Worm (Caenorhabditis elegans) whole organism, young adult: Measurements from ENCODE around the gene sma-1.

Experiments
- B0336.3 ChIP-seq: fragments of 200-800 bp; sonication (Bioruptor generic); IDR thresholded peaks from 2 replicates; pipeline ENCODE4 v1.3.6; 2022; ENCODE audit warnings: missing genetic modification characterization, missing compliant biosample characterization
- F10E7.11 ChIP-seq: sonication (generic microtip); optimal IDR thresholded peaks from 2 replicates; lab custom pipeline; 2017; ENCODE audit warnings: mild to moderate bottlenecking, missing genetic modification characterization, moderate library complexity, missing compliant biosample characterization
- F23B12.7 ChIP-seq: sonication (generic microtip); optimal IDR thresholded peaks from 2 replicates; lab custom pipeline; 2017; ENCODE audit warnings: missing genetic modification characterization, mild to moderate bottlenecking, missing compliant biosample characterization, antibody characterized with exemption, moderate library complexity; ENCODE audit not compliant: insufficient read depth
- F37B4.10 ChIP-seq: fragments of 200-800 bp; sonication (Bioruptor generic); IDR thresholded peaks from 2 replicates; pipeline ENCODE4 v1.3.6; 2022; ENCODE audit warnings: missing genetic modification characterization, missing compliant biosample characterization
- K11D2.4 ChIP-seq: fragments of 200-800 bp; sonication (Bioruptor generic); IDR thresholded peaks from 2 replicates; pipeline ENCODE4 v1.3.6; 2022; ENCODE audit warnings: missing genetic modification reagents, missing genetic modification characterization, missing compliant biosample characterization
- T07F8.4 ChIP-seq: sonication (generic microtip); optimal IDR thresholded peaks from 2 replicates; lab custom pipeline; 2016; ENCODE audit warnings: mild to moderate bottlenecking, missing genetic modification characterization, moderate library complexity, missing compliant biosample characterization
- Y53G8AR.9 ChIP-seq: fragments of 200-800 bp; sonication (Bioruptor generic); conservative IDR thresholded peaks from 2 replicates; pipeline ENCODE4 v1.3.6; 2022; ENCODE audit warnings: missing genetic modification reagents, missing genetic modification characterization, missing compliant biosample characterization
- Y79H2A.3 ChIP-seq: fragments of 200-800 bp; sonication (Bioruptor generic); conservative IDR thresholded peaks from 2 replicates; pipeline ENCODE4 v1.3.6; 2022; ENCODE audit warnings: missing genetic modification reagents, missing genetic modification characterization, missing compliant biosample characterization
- ZK185.1 ChIP-seq: sonication (generic microtip); optimal IDR thresholded peaks from 2 replicates; lab custom pipeline; 2016; ENCODE audit warnings: mild to moderate bottlenecking, missing genetic modification characterization, missing compliant biosample characterization; ENCODE audit not compliant: poor library complexity, severe bottlenecking
- aptf-2 ChIP-seq: fragments of 200-800 bp; sonication (Bioruptor generic); conservative IDR thresholded peaks from 2 replicates; pipeline ENCODE4 v1.3.6; 2022; ENCODE audit warnings: missing genetic modification reagents, missing genetic modification characterization, missing compliant biosample characterization
- aptf-3 ChIP-seq: fragments of 200-800 bp; sonication (Bioruptor generic); IDR thresholded peaks from 2 replicates; pipeline ENCODE4 v1.3.6; 2022; ENCODE audit warnings: missing genetic modification characterization, missing compliant biosample characterization
- atf-7 ChIP-seq: sonication (generic microtip); optimal IDR thresholded peaks from 2 replicates; lab custom pipeline; 2017; ENCODE audit warnings: mild to moderate bottlenecking, missing genetic modification characterization, missing compliant biosample characterization
- bed-2 ChIP-seq: fragments of 200-800 bp; sonication (Bioruptor generic); IDR thresholded peaks from 2 replicates; pipeline ENCODE4 v1.3.6; 2022; ENCODE audit warnings: missing genetic modification reagents, missing genetic modification characterization, missing compliant biosample characterization
- cebp-1 ChIP-seq, 2 experiments: fragments of 200-800 bp in 1 of 2; sonication (Bioruptor generic) in 1 of 2; sonication (generic microtip) in 1 of 2; IDR thresholded peaks in 1 of 2; optimal IDR thresholded peaks in 1 of 2; 2 replicates each; pipeline versions ENCODE4 v1.3.6 to Lab custom; 2017 to 2022; ENCODE audit warnings: missing compliant biosample characterization in 2 of 2, missing genetic modification characterization in 2 of 2, mild to moderate bottlenecking in 1 of 2, missing genetic modification reagents in 1 of 2, moderate library complexity in 1 of 2
- ceh-58 ChIP-seq: fragments of 200-800 bp; sonication (Bioruptor generic); IDR thresholded peaks from 2 replicates; pipeline ENCODE4 v1.3.6; 2022; ENCODE audit warnings: missing genetic modification characterization, missing compliant biosample characterization
- ceh-79 ChIP-seq: sonication (generic microtip); optimal IDR thresholded peaks from 2 replicates; lab custom pipeline; 2017; ENCODE audit warnings: mild to moderate bottlenecking, missing genetic modification characterization, missing compliant biosample characterization
- ceh-91 ChIP-seq: fragments of 200-800 bp; sonication (Bioruptor generic); IDR thresholded peaks from 2 replicates; pipeline ENCODE4 v1.3.6; 2022; ENCODE audit warnings: missing genetic modification reagents, missing genetic modification characterization, missing compliant biosample characterization
- chd-7 ChIP-seq: sonication (generic microtip); optimal IDR thresholded peaks from 2 replicates; lab custom pipeline; 2016; ENCODE audit warnings: mild to moderate bottlenecking, missing genetic modification characterization, moderate library complexity, missing compliant biosample characterization
- dox-1 ChIP-seq: fragments of 200-800 bp; sonication (Bioruptor generic); IDR thresholded peaks from 2 replicates; pipeline ENCODE4 v1.3.6; 2022; ENCODE audit warnings: missing genetic modification reagents, missing genetic modification characterization, missing compliant biosample characterization
- dpl-1 ChIP-seq: fragments of 150-350 bp; optimal IDR thresholded peaks from 2 replicates; lab custom pipeline; 2014; ENCODE audit warnings: missing biosample characterization, missing genetic modification reagents, missing genetic modification characterization
- egl-44 ChIP-seq: fragments of 200-800 bp; sonication (Bioruptor generic); IDR thresholded peaks from 2 replicates; pipeline ENCODE4 v1.3.6; 2022; ENCODE audit warnings: missing genetic modification reagents, missing genetic modification characterization, missing compliant biosample characterization
- gei-17 ChIP-seq: fragments of 200-800 bp; sonication (Bioruptor generic); optimal IDR thresholded peaks from 2 replicates; lab custom pipeline; 2018; ENCODE audit warnings: mild to moderate bottlenecking, missing genetic modification characterization, missing compliant biosample characterization
- hmg-1.2 ChIP-seq: fragments of 200-800 bp; sonication (Bioruptor generic); IDR thresholded peaks from 2 replicates; pipeline ENCODE4 v1.3.6; 2022; ENCODE audit warnings: missing genetic modification reagents, missing genetic modification characterization, missing compliant biosample characterization
- let-607 ChIP-seq, 2 experiments: fragments of 200-800 bp in 1 of 2; sonication (Bioruptor generic) in 1 of 2; sonication (generic microtip) in 1 of 2; optimal IDR thresholded peaks; 2 replicates each; lab custom pipeline; 2016 to 2018; ENCODE audit warnings: mild to moderate bottlenecking in 2 of 2, missing compliant biosample characterization in 2 of 2, missing genetic modification characterization in 2 of 2, moderate library complexity in 2 of 2, missing genotype in 1 of 2
- lin-35 ChIP-seq, 3 experiments: fragments of 150-350 bp in 2 of 3; sonication (generic microtip) in 1 of 3; optimal IDR thresholded peaks; 2 replicates each; lab custom pipeline; 2014 to 2018; ENCODE audit warnings: missing biosample characterization in 3 of 3, missing genetic modification characterization in 3 of 3, missing genetic modification reagents in 3 of 3
- lin-40 ChIP-seq: sonication (generic microtip); optimal IDR thresholded peaks from 2 replicates; lab custom pipeline; 2016; ENCODE audit warnings: missing genetic modification characterization, mild to moderate bottlenecking, missing compliant biosample characterization, missing genotype, missing genetic modification reagents
- lsl-1 ChIP-seq: fragments of 200-800 bp; sonication (Bioruptor generic); optimal IDR thresholded peaks from 2 replicates; lab custom pipeline; 2018; ENCODE audit warnings: mild to moderate bottlenecking, missing genetic modification characterization, moderate library complexity, missing compliant biosample characterization
- lsy-27 ChIP-seq: sonication (generic microtip); optimal IDR thresholded peaks from 2 replicates; lab custom pipeline; 2017; ENCODE audit warnings: missing genetic modification characterization, mild to moderate bottlenecking, missing compliant biosample characterization, antibody characterized with exemption, missing genotype, borderline replicate concordance; ENCODE audit not compliant: insufficient read depth
- madf-10 ChIP-seq: sonication (generic microtip); optimal IDR thresholded peaks from 2 replicates; lab custom pipeline; 2016; ENCODE audit warnings: mild to moderate bottlenecking, missing genetic modification characterization, missing compliant biosample characterization
- madf-8 ChIP-seq: fragments of 200-800 bp; sonication (Bioruptor generic); conservative IDR thresholded peaks from 2 replicates; pipeline ENCODE4 v1.3.6; 2022; ENCODE audit warnings: missing genetic modification reagents, missing genetic modification characterization, missing compliant biosample characterization
- mes-4 ChIP-seq: sonication (generic microtip); optimal IDR thresholded peaks from 2 replicates; lab custom pipeline; 2016; ENCODE audit warnings: missing genotype, missing genetic modification characterization, missing compliant biosample characterization
- mxl-1 ChIP-seq: sonication (generic microtip); optimal IDR thresholded peaks from 2 replicates; lab custom pipeline; 2016; ENCODE audit warnings: missing genetic modification characterization, missing compliant biosample characterization
- nfya-2 ChIP-seq: fragments of 200-800 bp; sonication (Bioruptor generic); IDR thresholded peaks from 2 replicates; pipeline ENCODE4 v1.3.6; 2022; ENCODE audit warnings: missing genetic modification reagents, missing genetic modification characterization, missing compliant biosample characterization
- nhr-120 ChIP-seq: fragments of 200-800 bp; sonication (Bioruptor generic); IDR thresholded peaks from 2 replicates; pipeline ENCODE4 v1.3.6; 2022; ENCODE audit warnings: missing genetic modification characterization, missing compliant biosample characterization
- pbrm-1 ChIP-seq: fragments of 200-800 bp; sonication (Bioruptor generic); IDR thresholded peaks from 2 replicates; pipeline ENCODE4 v1.3.6; 2022; ENCODE audit warnings: missing genetic modification reagents, missing genetic modification characterization, missing compliant biosample characterization
- pha-4 ChIP-seq: fragments of 150-350 bp; sonication (generic microtip); optimal IDR thresholded peaks from 2 replicates; lab custom pipeline; 2014; ENCODE audit warnings: missing biosample characterization, missing genetic modification reagents, missing genetic modification characterization
- rpc-1 ChIP-seq, 2 experiments: fragments of 150-350 bp in 1 of 2; sonication (generic microtip) in 1 of 2; optimal IDR thresholded peaks; 2 replicates each; lab custom pipeline; 2014 to 2018; ENCODE audit warnings: missing biosample characterization in 1 of 2, missing genetic modification characterization in 1 of 2, missing genetic modification reagents in 1 of 2, missing genotype in 1 of 2
- sdz-38 ChIP-seq: sonication (generic microtip); optimal IDR thresholded peaks from 2 replicates; lab custom pipeline; 2016; ENCODE audit warnings: missing genotype, missing genetic modification characterization, missing compliant biosample characterization
- sea-2 ChIP-seq: fragments of 200-800 bp; sonication (Bioruptor generic); IDR thresholded peaks from 2 replicates; pipeline ENCODE4 v1.3.6; 2022; ENCODE audit warnings: missing genetic modification characterization, missing compliant biosample characterization
- snpc-4 ChIP-seq, 5 experiments: fragments of 150-350 bp in 1 of 5; sonication (generic microtip) in 4 of 5; optimal IDR thresholded peaks; 2 replicates each; lab custom pipeline; 2014 to 2018; ENCODE audit warnings: missing genetic modification characterization in 5 of 5, missing biosample characterization in 3 of 5, antibody characterized with exemption in 2 of 5, mild to moderate bottlenecking in 2 of 5, missing compliant biosample characterization in 2 of 5, missing genotype in 2 of 5, moderate library complexity in 2 of 5, missing genetic modification reagents in 1 of 5
- tbp1 ChIP-seq: fragments of 200-800 bp; sonication (Bioruptor generic); optimal IDR thresholded peaks from 2 replicates; lab custom pipeline; 2018; ENCODE audit warnings: mild to moderate bottlenecking, missing genetic modification characterization, missing compliant biosample characterization
- unc-130 ChIP-seq: sonication (generic microtip); optimal IDR thresholded peaks from 2 replicates; lab custom pipeline; 2016; ENCODE audit warnings: missing genetic modification reagents, missing genetic modification characterization, missing compliant biosample characterization
- unc-62 ChIP-seq: fragments of 150-350 bp; optimal IDR thresholded peaks from 2 replicates; lab custom pipeline; 2014; ENCODE audit warnings: missing biosample characterization, missing genetic modification reagents, missing genetic modification characterization
- zfh-2 ChIP-seq: fragments of 200-800 bp; sonication (Bioruptor generic); conservative IDR thresholded peaks from 2 replicates; pipeline ENCODE4 v1.3.6; 2022; ENCODE audit warnings: missing genetic modification reagents, missing genetic modification characterization, missing compliant biosample characterization
- ztf-18 ChIP-seq: sonication (generic microtip); optimal IDR thresholded peaks from 2 replicates; lab custom pipeline; 2016; ENCODE audit warnings: missing genotype, mild to moderate bottlenecking, missing genetic modification characterization, missing compliant biosample characterization
- ztf-22 ChIP-seq: fragments of 200-800 bp; sonication (Bioruptor generic); optimal IDR thresholded peaks from 2 replicates; lab custom pipeline; 2018; ENCODE audit warnings: mild to moderate bottlenecking, missing genetic modification characterization, moderate library complexity, missing compliant biosample characterization
- ztf-25 ChIP-seq: fragments of 200-800 bp; sonication (Bioruptor generic); IDR thresholded peaks from 2 replicates; pipeline ENCODE4 v1.3.6; 2022; ENCODE audit warnings: missing genetic modification reagents, missing genetic modification characterization, missing compliant biosample characterization
- ztf-28 ChIP-seq: fragments of 200-800 bp; sonication (Bioruptor generic); IDR thresholded peaks from 2 replicates; pipeline ENCODE4 v1.3.6; 2022; ENCODE audit warnings: missing genetic modification reagents, missing genetic modification characterization, missing compliant biosample characterization

sma-1 gene

ce11 chrV:11917186-11917585 lies 17.9 kb downstream of the sma-1 start, which contains the start of gene R31.2:
TSS of gene R31.2 (plus strand) at chrV:11917573.
- no peak for TF ChIP-seq F23B12.7 (tag; lab: Kevin White, UChicago)
- no peak for TF ChIP-seq let-607 (tag; optimal IDR thresholded peaks at IDR 0.05; lab: Kevin White, UChicago)
- no peak for TF ChIP-seq Y79H2A.3 (GFP tag; lab: Robert Waterston, UW)
- TF ChIP-seq lsy-27 (tag; lab: Kevin White, UChicago) = no peak
- no peak for TF ChIP-seq madf-10 (tag; lab: Kevin White, UChicago)
- TF ChIP-seq Y53G8AR.9 = no peak
- TF ChIP-seq K11D2.4 (GFP tag; lab: Robert Waterston, UW) = no peak
- no peak for TF ChIP-seq pha-4 (tag; lab: Kevin White, UChicago)
- TF ChIP-seq ZK185.1 (tag; lab: Kevin White, UChicago) = no peak
- TF ChIP-seq ztf-22 (GFP tag; lab: Kevin White, UChicago) = no peak
- peak; percentile 78 for TF ChIP-seq madf-8 (GFP tag; lab: Robert Waterston, UW)
- no peak for TF ChIP-seq egl-44
- no peak for TF ChIP-seq ztf-28 (GFP tag; lab: Robert Waterston, UW)
- TF ChIP-seq dox-1 = no peak
- no peak for TF ChIP-seq B0336.3
- no peak for TF ChIP-seq aptf-2 (GFP tag; lab: Robert Waterston, UW)
- no peak for TF ChIP-seq F10E7.11
- TF ChIP-seq mes-4 (tag; lab: Kevin White, UChicago) = no peak
- TF ChIP-seq tbp1 (GFP tag; lab: Kevin White, UChicago) = no peak
- no peak for TF ChIP-seq nhr-120 (GFP tag; lab: Robert Waterston, UW)
- TF ChIP-seq cebp-1 (GFP tag; IDR thresholded peaks at IDR 0.05; lab: Robert Waterston, UW) = no peak
- no peak for TF ChIP-seq cebp-1 (tag; optimal IDR thresholded peaks at IDR 0.05; lab: Kevin White, UChicago)
- TF ChIP-seq unc-62 (GFP tag; lab: Kevin White, UChicago) = no peak
- TF ChIP-seq F37B4.10 (GFP tag; lab: Robert Waterston, UW) = no peak
- no peak for TF ChIP-seq ceh-58 (GFP tag; lab: Robert Waterston, UW)
- peak; percentile 4 for TF ChIP-seq dpl-1 (GFP tag; lab: Kevin White, UChicago)
- TF ChIP-seq chd-7 = no peak
- TF ChIP-seq bed-2 (GFP tag; lab: Robert Waterston, UW) = no peak
- no peak for TF ChIP-seq mxl-1
- TF ChIP-seq ceh-79 (tag; lab: Kevin White, UChicago) = no peak
- no peak for TF ChIP-seq nfya-2
- no peak for TF ChIP-seq snpc-4 (GFP tag; optimal IDR thresholded peaks at IDR 0.05; lab: Kevin White, UChicago)
- TF ChIP-seq snpc-4 (tag; optimal IDR thresholded peaks at IDR 0.05; lab: Kevin White, UChicago) = no peak
- no peak for TF ChIP-seq atf-7
- TF ChIP-seq lin-35 (GFP tag; optimal IDR thresholded peaks at IDR 0.05; lab: Kevin White, UChicago) = no peak
- peak; percentile 46; the same call in 1 of the 2 replicates for TF ChIP-seq pbrm-1 (GFP tag; lab: Robert Waterston, UW)
- TF ChIP-seq sdz-38 (tag; lab: Kevin White, UChicago) = no peak
- TF ChIP-seq ceh-91 (GFP tag; lab: Robert Waterston, UW) = peak; percentile 55; the same call in 1 of the 2 replicates
- no peak for TF ChIP-seq sea-2 (GFP tag; lab: Robert Waterston, UW)
- TF ChIP-seq ztf-25 (GFP tag; lab: Robert Waterston, UW) = no peak
- no peak for TF ChIP-seq unc-130
- no peak for TF ChIP-seq lin-40
- TF ChIP-seq ztf-18 (tag; lab: Kevin White, UChicago) = no peak
- TF ChIP-seq lsl-1 (GFP tag; lab: Kevin White, UChicago) = peak; percentile 91
- TF ChIP-seq aptf-3 (GFP tag; lab: Robert Waterston, UW) = no peak
- TF ChIP-seq rpc-1 (optimal IDR thresholded peaks at IDR 0.05; lab: Kevin White, UChicago) = no peak
- TF ChIP-seq rpc-1 (tag; optimal IDR thresholded peaks at IDR 0.05; lab: Kevin White, UChicago) = no peak
- no peak for TF ChIP-seq hmg-1.2
- no peak for TF ChIP-seq gei-17 (GFP tag; lab: Kevin White, UChicago)
- TF ChIP-seq T07F8.4 (tag; lab: Kevin White, UChicago) = no peak
- no peak for TF ChIP-seq zfh-2 (GFP tag; lab: Robert Waterston, UW)
